Worm (Caenorhabditis elegans): ENCODE data around the gene math-38.
"Not testable (repeated sequence)": the region's sequence is repeated elsewhere in the genome, so short reads cannot be mapped to it uniquely, and the experiment has no call there.

ce11 chrII:1543182-1543581, 36.6 kb downstream of the math-38 start, which contains the start of gene K05F6.4:
- not testable (repeated sequence) for TF ChIP-seq nhr-12 (tag; optimal IDR thresholded peaks at IDR 0.05); pqm-1 (tag; optimal IDR thresholded peaks at IDR 0.05); ama-1 (optimal IDR thresholded peaks at IDR 0.05); egl-27 (tag; optimal IDR thresholded peaks at IDR 0.05); lin-39 (tag; optimal IDR thresholded peaks at IDR 0.05); fkh-2 (tag; optimal IDR thresholded peaks at IDR 0.05)
